1 fruit fly cellular context compared by ENCODE assay signal in the genomic region with DNA sequence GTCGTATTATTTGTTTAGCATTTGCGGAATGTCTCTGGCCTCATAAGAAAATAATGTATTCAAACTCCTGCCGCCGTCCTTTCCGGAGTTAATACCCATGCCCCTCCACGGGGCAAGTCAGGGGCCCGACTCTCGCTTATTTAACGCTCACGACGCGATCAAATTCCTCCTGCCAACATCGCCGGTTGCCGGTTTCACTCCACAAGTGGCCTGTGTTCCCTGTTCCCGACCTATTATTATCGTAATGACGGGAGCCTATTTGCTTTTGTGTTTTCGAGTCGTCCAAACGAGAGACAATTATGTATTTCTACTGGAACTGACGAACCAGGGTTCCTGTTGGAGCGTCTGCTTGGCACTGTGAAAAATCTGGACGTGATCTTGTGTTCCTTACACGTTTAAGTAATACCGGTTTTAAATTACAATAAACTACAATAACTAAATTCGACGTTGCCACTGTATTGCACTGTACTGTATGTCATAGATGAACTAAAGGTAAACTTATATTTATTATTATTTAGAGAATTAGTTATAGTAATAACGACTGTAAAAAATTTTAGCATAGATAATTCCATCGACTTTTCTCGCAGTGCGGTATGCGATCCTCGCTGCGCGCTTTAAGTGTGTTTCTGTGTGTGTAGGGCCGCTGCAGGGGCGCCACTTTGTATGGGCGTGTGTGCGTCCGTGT.
A peak's percentile ranks its signal among the peaks of the same experiment; 100 is the strongest.
TF ChIP-seq lines count a peak whose summit lies in the region.

No protein-coding gene starts in this region.

TF ChIP-seq in whole organism, embryonic, 481 proteins besides CTCF, POLR2A, EP300 and RAD21 (continued from another document and continues in another):
- TF ChIP-seq dmrt99B (tag; optimal IDR thresholded peaks at IDR 0.05; lab: Kevin White, UChicago), result no peak
- TF ChIP-seq CG2202 (tag; optimal IDR thresholded peaks at IDR 0.05; lab: Kevin White, UChicago), result peak; percentile 65
- no peak for TF ChIP-seq sob (GFP tag; IDR thresholded peaks at IDR 0.05; lab: Robert Waterston, UW)
- TF ChIP-seq CG17385 (GFP tag; optimal IDR thresholded peaks at IDR 0.05; lab: Kevin White, UChicago), result peak; percentile 2
- TF ChIP-seq kah (GFP tag; optimal IDR thresholded peaks at IDR 0.05; lab: Kevin White, UChicago), result peak; percentile 79
- TF ChIP-seq CG10565 (GFP tag; optimal IDR thresholded peaks at IDR 0.05; lab: Kevin White, UChicago), result no peak
- no peak for TF ChIP-seq slp2 (GFP tag; optimal IDR thresholded peaks at IDR 0.05; lab: Kevin White, UChicago)
- no peak for TF ChIP-seq Ets97D (GFP tag; optimal IDR thresholded peaks at IDR 0.05; lab: Kevin White, UChicago)
- no peak for TF ChIP-seq Hr78 (GFP tag; optimal IDR thresholded peaks at IDR 0.05; lab: Kevin White, UChicago)
- TF ChIP-seq CG7357 (GFP tag; IDR thresholded peaks at IDR 0.05; lab: Robert Waterston, UW), result no peak
- peak; percentile 60 for TF ChIP-seq gsb-n (tag; optimal IDR thresholded peaks at IDR 0.05; lab: Kevin White, UChicago)
- TF ChIP-seq ERR (GFP tag; optimal IDR thresholded peaks at IDR 0.05; lab: Kevin White, UChicago), result no peak
- TF ChIP-seq Mad (GFP tag; optimal IDR thresholded peaks at IDR 0.05; lab: Kevin White, UChicago), result peak; percentile 8
- no peak for TF ChIP-seq CG6765 (GFP tag; optimal IDR thresholded peaks at IDR 0.05; lab: Kevin White, UChicago)
- TF ChIP-seq oc (tag; optimal IDR thresholded peaks at IDR 0.05; lab: Kevin White, UChicago), result no peak
- peak; percentile 39 for TF ChIP-seq Hr3 (GFP tag; optimal IDR thresholded peaks at IDR 0.05; lab: Kevin White, UChicago)
- no peak; the same call in 1 of the 2 replicates for TF ChIP-seq dan (GFP tag; IDR thresholded peaks at IDR 0.05; lab: Robert Waterston, UW)
- no peak for TF ChIP-seq CG10431 (GFP tag; optimal IDR thresholded peaks at IDR 0.05; lab: Kevin White, UChicago)
- TF ChIP-seq Hsf (GFP tag; optimal IDR thresholded peaks at IDR 0.05; lab: Kevin White, UChicago), result peak; percentile 22
- TF ChIP-seq slou (GFP tag; optimal IDR thresholded peaks at IDR 0.05; lab: Kevin White, UChicago), result no peak
- peak; percentile 18 for TF ChIP-seq cato (GFP tag; optimal IDR thresholded peaks at IDR 0.05; lab: Kevin White, UChicago; ENCODE audit: borderline replicate concordance)
- TF ChIP-seq unpg (GFP tag; optimal IDR thresholded peaks at IDR 0.05; lab: Kevin White, UChicago), result peak; percentile 41
- TF ChIP-seq prd (optimal IDR thresholded peaks at IDR 0.05; lab: Kevin White, UChicago), result no peak
- TF ChIP-seq prd (GFP tag; IDR thresholded peaks at IDR 0.05; lab: Robert Waterston, UW), result peak; percentile 75
- TF ChIP-seq CG13894 (tag; optimal IDR thresholded peaks at IDR 0.05; lab: Kevin White, UChicago), result no peak
- TF ChIP-seq lbe (GFP tag; optimal IDR thresholded peaks at IDR 0.05; lab: Kevin White, UChicago), result peak; percentile 58
- no peak for TF ChIP-seq peb (GFP tag; IDR thresholded peaks at IDR 0.05; lab: Robert Waterston, UW)
- TF ChIP-seq CG1832 (GFP tag; optimal IDR thresholded peaks at IDR 0.05; lab: Kevin White, UChicago), result no peak
- no peak for TF ChIP-seq sd (tag; optimal IDR thresholded peaks at IDR 0.05; lab: Kevin White, UChicago)
- TF ChIP-seq CG8281 (tag; optimal IDR thresholded peaks at IDR 0.05; lab: Kevin White, UChicago), result no peak
- TF ChIP-seq CG33213 (GFP tag; optimal IDR thresholded peaks at IDR 0.05; lab: Kevin White, UChicago), result no peak
- no peak for TF ChIP-seq BtbVII (GFP tag; optimal IDR thresholded peaks at IDR 0.05; lab: Kevin White, UChicago)
- TF ChIP-seq CG33557 (GFP tag; optimal IDR thresholded peaks at IDR 0.05; lab: Kevin White, UChicago), result peak; percentile 89
- no peak for TF ChIP-seq CG12155 (GFP tag; optimal IDR thresholded peaks at IDR 0.05; lab: Kevin White, UChicago)
- TF ChIP-seq bigmax (GFP tag; optimal IDR thresholded peaks at IDR 0.05; lab: Kevin White, UChicago), result no peak
- TF ChIP-seq BEAF-32 (GFP tag; optimal IDR thresholded peaks at IDR 0.05; lab: Kevin White, UChicago), result no peak
- TF ChIP-seq stwl (tag; optimal IDR thresholded peaks at IDR 0.05; lab: Kevin White, UChicago), result no peak
- no peak for TF ChIP-seq stc (GFP tag; IDR thresholded peaks at IDR 0.05; lab: Robert Waterston, UW)
- no peak for TF ChIP-seq p53 (GFP tag; optimal IDR thresholded peaks at IDR 0.05; lab: Kevin White, UChicago)
- TF ChIP-seq Taf1 (GFP tag; IDR thresholded peaks at IDR 0.05; lab: Robert Waterston, UW), result no peak
- peak; percentile 79 for TF ChIP-seq CG14710 (tag; optimal IDR thresholded peaks at IDR 0.05; lab: Kevin White, UChicago)
- TF ChIP-seq CG17612 (GFP tag; IDR thresholded peaks at IDR 0.05; lab: Robert Waterston, UW), result no peak
- peak; percentile 33 for TF ChIP-seq CG6254 (GFP tag; optimal IDR thresholded peaks at IDR 0.05; lab: Kevin White, UChicago)
- peak; percentile 46; the same call in 2 of the 3 replicates for TF ChIP-seq croc (GFP tag; conservative IDR thresholded peaks at IDR 0.05; lab: Robert Waterston, UW)
- peak; percentile 3 for TF ChIP-seq Atf3 (GFP tag; optimal IDR thresholded peaks at IDR 0.05; lab: Kevin White, UChicago)
- TF ChIP-seq zen (tag; optimal IDR thresholded peaks at IDR 0.05; lab: Kevin White, UChicago), result peak; percentile 72
- no peak for TF ChIP-seq Aef1 (GFP tag; IDR thresholded peaks at IDR 0.05; lab: Robert Waterston, UW)
- TF ChIP-seq D19A (tag; optimal IDR thresholded peaks at IDR 0.05; lab: Kevin White, UChicago), result peak; percentile 64
- peak; percentile 15 for TF ChIP-seq CG30431 (GFP tag; optimal IDR thresholded peaks at IDR 0.05; lab: Kevin White, UChicago)
- peak; percentile 63 for TF ChIP-seq CG4424 (GFP tag; optimal IDR thresholded peaks at IDR 0.05; lab: Kevin White, UChicago)
- no peak for TF ChIP-seq lov (optimal IDR thresholded peaks at IDR 0.05; lab: Kevin White, UChicago)
- TF ChIP-seq lov (GFP tag; IDR thresholded peaks at IDR 0.05; lab: Robert Waterston, UW), result 0 out of 3 replicates have a peak, but pooled peaks have one; percentile 69
- peak; percentile 87 for TF ChIP-seq CG2712 (tag; optimal IDR thresholded peaks at IDR 0.05; lab: Kevin White, UChicago)
- no peak; the same call in 2 of the 3 replicates for TF ChIP-seq tgo (GFP tag; IDR thresholded peaks at IDR 0.05; lab: Robert Waterston, UW)
- TF ChIP-seq Dref (GFP tag; IDR thresholded peaks at IDR 0.05; lab: Robert Waterston, UW), result no peak
- no peak for TF ChIP-seq Poxn (GFP tag; IDR thresholded peaks at IDR 0.05; lab: Robert Waterston, UW)
- no peak for TF ChIP-seq wdn (GFP tag; IDR thresholded peaks at IDR 0.05; lab: Robert Waterston, UW)
- TF ChIP-seq CG7928 (GFP tag; optimal IDR thresholded peaks at IDR 0.05; lab: Kevin White, UChicago), result no peak
- peak; percentile 8 for TF ChIP-seq CG3407 (GFP tag; optimal IDR thresholded peaks at IDR 0.05; lab: Kevin White, UChicago)
- no peak for TF ChIP-seq en (GFP tag; optimal IDR thresholded peaks at IDR 0.05; lab: Kevin White, UChicago)
- TF ChIP-seq h (optimal IDR thresholded peaks at IDR 0.05; lab: Kevin White, UChicago), result no peak
- no peak for TF ChIP-seq CG31441 (GFP tag; IDR thresholded peaks at IDR 0.05; lab: Robert Waterston, UW)
- peak; percentile 5 for TF ChIP-seq sqz (GFP tag; optimal IDR thresholded peaks at IDR 0.05; lab: Kevin White, UChicago)
- peak; percentile 3 for TF ChIP-seq CG2116 (GFP tag; optimal IDR thresholded peaks at IDR 0.05; lab: Kevin White, UChicago)
- TF ChIP-seq Adf1 (GFP tag; IDR thresholded peaks at IDR 0.05; lab: Robert Waterston, UW), result no peak
- no peak for TF ChIP-seq Rfx (GFP tag; IDR thresholded peaks at IDR 0.05; lab: Robert Waterston, UW)
- TF ChIP-seq tin (GFP tag; optimal IDR thresholded peaks at IDR 0.05; lab: Kevin White, UChicago), result peak; percentile 43
- no peak for TF ChIP-seq CG4617 (GFP tag; optimal IDR thresholded peaks at IDR 0.05; lab: Kevin White, UChicago; ENCODE audit: borderline replicate concordance)
- TF ChIP-seq fu2 (GFP tag; optimal IDR thresholded peaks at IDR 0.05; lab: Kevin White, UChicago), result no peak
- no peak for TF ChIP-seq so (GFP tag; IDR thresholded peaks at IDR 0.05; lab: Robert Waterston, UW)
- TF ChIP-seq Sry-δ (GFP tag; optimal IDR thresholded peaks at IDR 0.05; lab: Kevin White, UChicago), result no peak
- TF ChIP-seq CG8765 (GFP tag; IDR thresholded peaks at IDR 0.05; lab: Robert Waterston, UW), result peak; percentile 68
- TF ChIP-seq lmd (GFP tag; IDR thresholded peaks at IDR 0.05; lab: Robert Waterston, UW), result peak; percentile 13; the same call in 1 of the 2 replicates
- TF ChIP-seq Hmx (GFP tag; optimal IDR thresholded peaks at IDR 0.05; lab: Kevin White, UChicago), result no peak
- TF ChIP-seq al (GFP tag; IDR thresholded peaks at IDR 0.05; lab: Robert Waterston, UW), result no peak
- TF ChIP-seq CG17328 (GFP tag; IDR thresholded peaks at IDR 0.05; lab: Robert Waterston, UW), result peak; percentile 52; the same call in 1 of the 2 replicates
- peak; percentile 52 for TF ChIP-seq CG1602 (GFP tag; optimal IDR thresholded peaks at IDR 0.05; lab: Kevin White, UChicago)
- no peak for TF ChIP-seq salm (tag; optimal IDR thresholded peaks at IDR 0.05; lab: Kevin White, UChicago)
- no peak for TF ChIP-seq CG16779 (GFP tag; IDR thresholded peaks at IDR 0.05; lab: Robert Waterston, UW)
- peak in 1 of 3 experiments; percentile 88 for TF ChIP-seq lola (GFP tag; optimal IDR thresholded peaks at IDR 0.05; lab: Kevin White, UChicago)
- no peak for TF ChIP-seq NK7.1 (GFP tag; optimal IDR thresholded peaks at IDR 0.05; lab: Kevin White, UChicago)
- peak; percentile 27 for TF ChIP-seq lilli (GFP tag; optimal IDR thresholded peaks at IDR 0.05; lab: Kevin White, UChicago)
- 0 out of 3 replicates have a peak, but pooled peaks have one; percentile 24 for TF ChIP-seq Optix (GFP tag; IDR thresholded peaks at IDR 0.05; lab: Robert Waterston, UW)
- TF ChIP-seq fd102C (GFP tag; optimal IDR thresholded peaks at IDR 0.05; lab: Kevin White, UChicago), result peak; percentile 81
- TF ChIP-seq CG14965 (GFP tag; optimal IDR thresholded peaks at IDR 0.05; lab: Kevin White, UChicago; ENCODE audit: borderline replicate concordance), result no peak
- TF ChIP-seq CG7786 (GFP tag; optimal IDR thresholded peaks at IDR 0.05; lab: Kevin White, UChicago), result peak; percentile 31
- TF ChIP-seq CG3726 (GFP tag; IDR thresholded peaks at IDR 0.05; lab: Robert Waterston, UW), result no peak
- no peak for TF ChIP-seq Sox102F (GFP tag; optimal IDR thresholded peaks at IDR 0.05; lab: Kevin White, UChicago)
- no peak for TF ChIP-seq ken (GFP tag; IDR thresholded peaks at IDR 0.05; lab: Robert Waterston, UW)
- no peak for TF ChIP-seq Doc2 (GFP tag; IDR thresholded peaks at IDR 0.05; lab: Robert Waterston, UW)
- TF ChIP-seq HmgD (GFP tag; optimal IDR thresholded peaks at IDR 0.05; lab: Kevin White, UChicago), result no peak
- no peak for TF ChIP-seq seq (GFP tag; IDR thresholded peaks at IDR 0.05; lab: Robert Waterston, UW)
- TF ChIP-seq onecut (GFP tag; IDR thresholded peaks at IDR 0.05; lab: Robert Waterston, UW), result peak; percentile 18; the same call in 1 of the 2 replicates
- TF ChIP-seq pb (GFP tag; optimal IDR thresholded peaks at IDR 0.05; lab: Kevin White, UChicago), result no peak
- no peak for TF ChIP-seq klu (GFP tag; IDR thresholded peaks at IDR 0.05; lab: Robert Waterston, UW)
- no peak for TF ChIP-seq YL-1 (GFP tag; optimal IDR thresholded peaks at IDR 0.05; lab: Kevin White, UChicago)
- no peak for TF ChIP-seq CG18599 (GFP tag; optimal IDR thresholded peaks at IDR 0.05; lab: Kevin White, UChicago)
- peak; percentile 62 for TF ChIP-seq CG8388 (GFP tag; optimal IDR thresholded peaks at IDR 0.05; lab: Kevin White, UChicago)
- no peak for TF ChIP-seq Hey (tag; optimal IDR thresholded peaks at IDR 0.05; lab: Kevin White, UChicago)
- peak; percentile 25 for TF ChIP-seq pum (GFP tag; optimal IDR thresholded peaks at IDR 0.05; lab: Kevin White, UChicago)
- TF ChIP-seq ci (GFP tag; IDR thresholded peaks at IDR 0.05; lab: Robert Waterston, UW), result peak; percentile 8; the same call in 1 of the 3 replicates
- peak; percentile 29 for TF ChIP-seq chn (GFP tag; optimal IDR thresholded peaks at IDR 0.05; lab: Kevin White, UChicago)
- TF ChIP-seq E2f2 (GFP tag; IDR thresholded peaks at IDR 0.05; lab: Robert Waterston, UW), result no peak
- TF ChIP-seq gcm (GFP tag; optimal IDR thresholded peaks at IDR 0.05; lab: Kevin White, UChicago), result peak; percentile 67
- peak; percentile 73 for TF ChIP-seq kni (GFP tag; optimal IDR thresholded peaks at IDR 0.05; lab: Kevin White, UChicago)
- TF ChIP-seq vvl (GFP tag; IDR thresholded peaks at IDR 0.05; lab: Robert Waterston, UW), result no peak
- TF ChIP-seq Drgx (GFP tag; IDR thresholded peaks at IDR 0.05; lab: Robert Waterston, UW), result peak; percentile 12; the same call in 1 of the 2 replicates
- TF ChIP-seq CG10979 (tag; optimal IDR thresholded peaks at IDR 0.05; lab: Kevin White, UChicago), result peak; percentile 84
- no peak for TF ChIP-seq HLHmδ (GFP tag; optimal IDR thresholded peaks at IDR 0.05; lab: Kevin White, UChicago)
- peak; percentile 17 for TF ChIP-seq CG2678 (tag; optimal IDR thresholded peaks at IDR 0.05; lab: Kevin White, UChicago)
- no peak for TF ChIP-seq Dip2 (GFP tag; IDR thresholded peaks at IDR 0.05; lab: Robert Waterston, UW)
- peak; percentile 5 for TF ChIP-seq Kr (GFP tag; optimal IDR thresholded peaks at IDR 0.05; lab: Kevin White, UChicago)
- no peak for TF ChIP-seq CG32532 (GFP tag; IDR thresholded peaks at IDR 0.05; lab: Robert Waterston, UW)
- peak; percentile 69 for TF ChIP-seq phol (tag; optimal IDR thresholded peaks at IDR 0.05; lab: Kevin White, UChicago)
- peak; percentile 6 for TF ChIP-seq CG2875 (GFP tag; optimal IDR thresholded peaks at IDR 0.05; lab: Kevin White, UChicago)
- TF ChIP-seq Eip74EF (GFP tag; optimal IDR thresholded peaks at IDR 0.05; lab: Kevin White, UChicago), result no peak
- TF ChIP-seq NfI (GFP tag; optimal IDR thresholded peaks at IDR 0.05; lab: Kevin White, UChicago), result no peak
- no peak for TF ChIP-seq Gug (GFP tag; IDR thresholded peaks at IDR 0.05; lab: Robert Waterston, UW)
- peak; percentile 44; the same call in 1 of the 3 replicates for TF ChIP-seq zfh1 (GFP tag; IDR thresholded peaks at IDR 0.05; lab: Robert Waterston, UW)
- no peak for TF ChIP-seq CG8478 (optimal IDR thresholded peaks at IDR 0.05; lab: Kevin White, UChicago)
- TF ChIP-seq CG15601 (tag; optimal IDR thresholded peaks at IDR 0.05; lab: Kevin White, UChicago), result peak; percentile 12
- no peak for TF ChIP-seq CG5180 (GFP tag; optimal IDR thresholded peaks at IDR 0.05; lab: Kevin White, UChicago)
- no peak for TF ChIP-seq CG12942 (GFP tag; optimal IDR thresholded peaks at IDR 0.05; lab: Kevin White, UChicago)
- TF ChIP-seq CG6175 (GFP tag; IDR thresholded peaks at IDR 0.05; lab: Robert Waterston, UW), result no peak
- TF ChIP-seq Dfd (GFP tag; optimal IDR thresholded peaks at IDR 0.05; lab: Kevin White, UChicago), result no peak
- no peak for TF ChIP-seq bbx (GFP tag; IDR thresholded peaks at IDR 0.05; lab: Robert Waterston, UW; ENCODE audit: partially characterized antibody)
- peak; percentile 44 for TF ChIP-seq CG10959 (GFP tag; IDR thresholded peaks at IDR 0.05; lab: Robert Waterston, UW)
